Worm (Caenorhabditis elegans): ENCODE measurements around the gene col-140.

The col-140 gene

ce11 chrV:5833531-5833930 lies 3.1 kb downstream of the col-140 start, which contains the start of gene srh-76:
Gene srh-76 (plus strand): TSS chrV:5833831.
- TF ChIP-seq egl-27 (tag; optimal IDR thresholded peaks at IDR 0.05) (no peak), nhr-25 (tag; optimal IDR thresholded peaks at IDR 0.05) (no peak), ztf-1 (GFP tag; conservative IDR thresholded peaks at IDR 0.05) (no peak), dmd-4 (tag; optimal IDR thresholded peaks at IDR 0.05) (no peak), peb-1 (tag; optimal IDR thresholded peaks at IDR 0.05) (no peak), lin-39 (tag; optimal IDR thresholded peaks at IDR 0.05) (no peak), unc-62 (GFP tag; optimal IDR thresholded peaks at IDR 0.05) (no peak), ztf-11 (tag; optimal IDR thresholded peaks at IDR 0.05) (no peak), nhr-21 (tag; optimal IDR thresholded peaks at IDR 0.05) (no peak)

- TF ChIP-seq sma-9 (GFP tag; optimal IDR thresholded peaks at IDR 0.05): peak; percentile 85
- TF ChIP-seq sma-9 (tag; optimal IDR thresholded peaks at IDR 0.05): no peak
- peak; percentile 8 for TF ChIP-seq sem-4 (tag; optimal IDR thresholded peaks at IDR 0.05)
- peak; percentile 55 for TF ChIP-seq Y55F3AM.14 (GFP tag; optimal IDR thresholded peaks at IDR 0.05)
- no peak for TF ChIP-seq elt-3 (tag; optimal IDR thresholded peaks at IDR 0.05)
- no peak for TF ChIP-seq snpc-4 (tag; optimal IDR thresholded peaks at IDR 0.05)
- peak; percentile 89 for TF ChIP-seq sma-3 (GFP tag; optimal IDR thresholded peaks at IDR 0.05)
- no peak for TF ChIP-seq dmd-4 (tag; optimal IDR thresholded peaks at IDR 0.05)
- peak; percentile 50 for TF ChIP-seq egl-27 (tag; optimal IDR thresholded peaks at IDR 0.05)
- peak; percentile 94 for TF ChIP-seq nhr-21 (tag; optimal IDR thresholded peaks at IDR 0.05)
- peak; percentile 33 for TF ChIP-seq nhr-129 (tag; optimal IDR thresholded peaks at IDR 0.05)
- no peak for TF ChIP-seq unc-55 (GFP tag; optimal IDR thresholded peaks at IDR 0.05)
- TF ChIP-seq mab-5 (tag; optimal IDR thresholded peaks at IDR 0.05): peak; percentile 47
- no peak for TF ChIP-seq skn-1 (tag; optimal IDR thresholded peaks at IDR 0.05)
- no peak for TF ChIP-seq zag-1 (tag; optimal IDR thresholded peaks at IDR 0.05)
- TF ChIP-seq nhr-12 (tag; optimal IDR thresholded peaks at IDR 0.05): no peak
- TF ChIP-seq fos-1 (tag; optimal IDR thresholded peaks at IDR 0.05): peak; percentile 12
- TF ChIP-seq gmeb-1 (tag; optimal IDR thresholded peaks at IDR 0.05): no peak
- peak; percentile 70 for TF ChIP-seq blmp-1 (tag; optimal IDR thresholded peaks at IDR 0.05; ENCODE audit: insufficient read depth)
- peak; percentile 23 for TF ChIP-seq crh-2 (tag; optimal IDR thresholded peaks at IDR 0.05)
- TF ChIP-seq lin-13 (GFP tag; optimal IDR thresholded peaks at IDR 0.05): no peak
- no peak for TF ChIP-seq ztf-4 (tag; optimal IDR thresholded peaks at IDR 0.05)
- TF ChIP-seq nhr-25 (tag; optimal IDR thresholded peaks at IDR 0.05): peak; percentile 93
- TF ChIP-seq unc-62 (GFP tag; optimal IDR thresholded peaks at IDR 0.05): no peak
These were observed 3.8 kb downstream of the col-140 start for ce11 chrV:5832799-5833198.

- no peak for TF ChIP-seq nhr-6 (tag; optimal IDR thresholded peaks at IDR 0.05)
- no peak for TF ChIP-seq aly-2 (tag; optimal IDR thresholded peaks at IDR 0.05)
- TF ChIP-seq nhr-237 (tag; optimal IDR thresholded peaks at IDR 0.05): no peak
- no peak for TF ChIP-seq egl-27 (tag; optimal IDR thresholded peaks at IDR 0.05)
- TF ChIP-seq skn-1 (tag; optimal IDR thresholded peaks at IDR 0.05): no peak
- TF ChIP-seq lin-39 (tag; optimal IDR thresholded peaks at IDR 0.05): no peak
- TF ChIP-seq nhr-23 (tag; optimal IDR thresholded peaks at IDR 0.05): no peak
- no peak for TF ChIP-seq ztf-11 (tag; optimal IDR thresholded peaks at IDR 0.05)
- no peak for TF ChIP-seq peb-1 (tag; optimal IDR thresholded peaks at IDR 0.05)
- TF ChIP-seq fos-1 (tag; optimal IDR thresholded peaks at IDR 0.05): no peak
- TF ChIP-seq F13H6.1 (tag; optimal IDR thresholded peaks at IDR 0.05): no peak
- TF ChIP-seq nhr-10 (tag; optimal IDR thresholded peaks at IDR 0.05): no peak
- no peak for TF ChIP-seq ama-1 (optimal IDR thresholded peaks at IDR 0.05)
- TF ChIP-seq zag-1 (tag; optimal IDR thresholded peaks at IDR 0.05): no peak
- no peak for TF ChIP-seq nhr-129 (tag; optimal IDR thresholded peaks at IDR 0.05)
- no peak for TF ChIP-seq unc-39 (tag; optimal IDR thresholded peaks at IDR 0.05)
These were observed 5.4 kb downstream of the col-140 start for ce11 chrV:5831253-5831652.

- no peak for TF ChIP-seq skn-1 (tag; optimal IDR thresholded peaks at IDR 0.05)
- TF ChIP-seq fos-1 (tag; optimal IDR thresholded peaks at IDR 0.05): no peak
- TF ChIP-seq sem-4 (tag; optimal IDR thresholded peaks at IDR 0.05): no peak
- no peak for TF ChIP-seq snpc-4 (tag; optimal IDR thresholded peaks at IDR 0.05)
- no peak for TF ChIP-seq blmp-1 (tag; optimal IDR thresholded peaks at IDR 0.05; ENCODE audit: insufficient read depth)
- no peak for TF ChIP-seq nhr-21 (tag; optimal IDR thresholded peaks at IDR 0.05)
- no peak for TF ChIP-seq zag-1 (tag; optimal IDR thresholded peaks at IDR 0.05)
- TF ChIP-seq ZK546.5 (tag; optimal IDR thresholded peaks at IDR 0.05): no peak
- TF ChIP-seq aly-2 (tag; optimal IDR thresholded peaks at IDR 0.05): no peak
- no peak for TF ChIP-seq lin-11 (tag; optimal IDR thresholded peaks at IDR 0.05)
- TF ChIP-seq F13H6.1 (tag; optimal IDR thresholded peaks at IDR 0.05): no peak
- TF ChIP-seq crh-2 (tag; optimal IDR thresholded peaks at IDR 0.05): no peak
- TF ChIP-seq egl-27 (tag; optimal IDR thresholded peaks at IDR 0.05): no peak
- no peak for TF ChIP-seq nhr-11 (tag; optimal IDR thresholded peaks at IDR 0.05)
- no peak for TF ChIP-seq nhr-129 (tag; optimal IDR thresholded peaks at IDR 0.05)
- TF ChIP-seq lsy-2 (tag; optimal IDR thresholded peaks at IDR 0.05): no peak
- no peak for TF ChIP-seq ceh-16 (tag; optimal IDR thresholded peaks at IDR 0.05)
- TF ChIP-seq lin-39 (tag; optimal IDR thresholded peaks at IDR 0.05): no peak
- TF ChIP-seq ztf-4 (tag; optimal IDR thresholded peaks at IDR 0.05): no peak
These were observed 10.0 kb downstream of the col-140 start, which contains the start of gene let-418 for ce11 chrV:5826592-5826991. Gene let-418 (plus strand): TSS chrV:5826833.

Measured in whole organism, L2 larva.